Worm (Caenorhabditis elegans): Measurements from ENCODE around the gene rpac-19.

DNA sequence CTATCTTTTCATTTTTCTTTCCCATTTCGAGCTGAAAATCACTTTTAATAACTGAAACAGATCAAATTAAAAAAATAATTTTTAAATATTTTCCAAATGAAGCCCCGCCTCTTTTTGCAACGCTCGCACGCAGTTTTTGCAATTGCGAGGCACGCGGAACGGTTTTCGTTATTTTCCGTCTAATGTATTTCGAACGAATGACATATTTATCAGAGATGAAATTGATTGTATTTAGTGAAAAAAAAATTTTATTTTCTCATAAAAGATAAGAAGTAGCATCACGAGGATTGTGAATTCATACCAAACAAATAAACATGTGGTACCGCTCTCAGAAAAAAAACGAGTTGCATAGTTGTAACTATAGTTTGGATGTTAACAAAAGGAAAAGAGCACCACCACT lies at the start of gene rpac-19:
- TF ChIP-seq him-1 (tag; optimal IDR thresholded peaks at IDR 0.05) (no peak), W03F9.2 (tag; optimal IDR thresholded peaks at IDR 0.05) (peak; percentile 74), dao-5 (tag; optimal IDR thresholded peaks at IDR 0.05) (no peak)
